Worm (Caenorhabditis elegans) whole organism, young adult: ENCODE data around the gene F42E8.1.
A peak's percentile ranks its signal among the peaks of the same experiment; 100 is the strongest.

ENCODE experiments used
- B0019.2 ChIP-seq: fragments of 200-800 bp; sonication (Bioruptor generic); conservative IDR thresholded peaks from 2 replicates; pipeline ENCODE4 v1.3.6; 2022; ENCODE audit warnings: missing genetic modification reagents, missing genetic modification characterization, missing compliant biosample characterization
- F22D6.2 ChIP-seq: sonication (generic microtip); optimal IDR thresholded peaks from 2 replicates; lab custom pipeline; 2016; ENCODE audit warnings: mild to moderate bottlenecking, missing genetic modification characterization, missing compliant biosample characterization
- F23B12.7 ChIP-seq: sonication (generic microtip); optimal IDR thresholded peaks from 2 replicates; lab custom pipeline; 2017; ENCODE audit warnings: missing genetic modification characterization, mild to moderate bottlenecking, missing compliant biosample characterization, antibody characterized with exemption, moderate library complexity; ENCODE audit not compliant: insufficient read depth
- F33H1.4 ChIP-seq: fragments of 200-800 bp; sonication (Bioruptor generic); IDR thresholded peaks from 2 replicates; pipeline ENCODE4 v1.3.6; 2022; ENCODE audit warnings: missing genetic modification reagents, missing genetic modification characterization, missing compliant biosample characterization
- F39B2.1 ChIP-seq: fragments of 200-800 bp; sonication (Bioruptor generic); IDR thresholded peaks from 2 replicates; pipeline ENCODE4 v1.3.6; 2022; ENCODE audit warnings: missing genetic modification reagents, missing genetic modification characterization, missing compliant biosample characterization
- T07F8.4 ChIP-seq: sonication (generic microtip); optimal IDR thresholded peaks from 2 replicates; lab custom pipeline; 2016; ENCODE audit warnings: mild to moderate bottlenecking, missing genetic modification characterization, moderate library complexity, missing compliant biosample characterization
- T26A5.8 ChIP-seq: sonication (generic microtip); optimal IDR thresholded peaks from 2 replicates; lab custom pipeline; 2016; ENCODE audit warnings: missing genetic modification characterization, missing compliant biosample characterization
- Y56A3A.18 ChIP-seq: fragments of 200-800 bp; sonication (Bioruptor generic); IDR thresholded peaks from 2 replicates; pipeline ENCODE4 v1.3.6; 2022; ENCODE audit warnings: missing genetic modification reagents, missing genetic modification characterization, missing compliant biosample characterization
- Y79H2A.3 ChIP-seq: fragments of 200-800 bp; sonication (Bioruptor generic); conservative IDR thresholded peaks from 2 replicates; pipeline ENCODE4 v1.3.6; 2022; ENCODE audit warnings: missing genetic modification reagents, missing genetic modification characterization, missing compliant biosample characterization
- Y95B8A.8 ChIP-seq: fragments of 200-800 bp; sonication (Bioruptor generic); IDR thresholded peaks from 2 replicates; pipeline ENCODE4 v1.3.6; 2022; ENCODE audit warnings: missing genetic modification reagents, missing genetic modification characterization, missing compliant biosample characterization
- ZK185.1 ChIP-seq: sonication (generic microtip); optimal IDR thresholded peaks from 2 replicates; lab custom pipeline; 2016; ENCODE audit warnings: mild to moderate bottlenecking, missing genetic modification characterization, missing compliant biosample characterization; ENCODE audit not compliant: poor library complexity, severe bottlenecking
- atf-7 ChIP-seq: sonication (generic microtip); optimal IDR thresholded peaks from 2 replicates; lab custom pipeline; 2017; ENCODE audit warnings: mild to moderate bottlenecking, missing genetic modification characterization, missing compliant biosample characterization
- attf-3 ChIP-seq: fragments of 200-800 bp; sonication (Bioruptor generic); conservative IDR thresholded peaks from 2 replicates; pipeline ENCODE4 v1.3.6; 2022; ENCODE audit warnings: missing genetic modification reagents, missing genetic modification characterization, missing compliant biosample characterization
- attf-5 ChIP-seq: fragments of 200-800 bp; sonication (Bioruptor generic); optimal IDR thresholded peaks from 2 replicates; lab custom pipeline; 2018; ENCODE audit warnings: mild to moderate bottlenecking, missing genetic modification characterization, missing compliant biosample characterization
- cebp-2 ChIP-seq: fragments of 200-800 bp; sonication (Bioruptor generic); IDR thresholded peaks from 2 replicates; pipeline ENCODE4 v1.3.6; 2022; ENCODE audit warnings: missing genetic modification characterization, missing compliant biosample characterization
- ceh-100 ChIP-seq: fragments of 200-800 bp; sonication (Bioruptor generic); IDR thresholded peaks from 2 replicates; pipeline ENCODE4 v1.3.6; 2022; ENCODE audit warnings: missing genetic modification reagents, missing genetic modification characterization, missing compliant biosample characterization
- ceh-40 ChIP-seq: fragments of 200-800 bp; sonication (Bioruptor generic); IDR thresholded peaks from 2 replicates; pipeline ENCODE4 v1.3.6; 2022; ENCODE audit warnings: missing genetic modification characterization, missing compliant biosample characterization
- ceh-91 ChIP-seq: fragments of 200-800 bp; sonication (Bioruptor generic); IDR thresholded peaks from 2 replicates; pipeline ENCODE4 v1.3.6; 2022; ENCODE audit warnings: missing genetic modification reagents, missing genetic modification characterization, missing compliant biosample characterization
- die-1 ChIP-seq: sonication (generic microtip); optimal IDR thresholded peaks from 2 replicates; lab custom pipeline; 2016; ENCODE audit warnings: missing genotype, mild to moderate bottlenecking, missing genetic modification characterization, missing compliant biosample characterization
- dox-1 ChIP-seq: fragments of 200-800 bp; sonication (Bioruptor generic); IDR thresholded peaks from 2 replicates; pipeline ENCODE4 v1.3.6; 2022; ENCODE audit warnings: missing genetic modification reagents, missing genetic modification characterization, missing compliant biosample characterization
- efl-1 ChIP-seq: fragments of 150-350 bp; optimal IDR thresholded peaks from 2 replicates; lab custom pipeline; 2014; ENCODE audit warnings: missing biosample characterization, missing genetic modification reagents, missing genetic modification characterization
- egl-18 ChIP-seq: fragments of 200-800 bp; sonication (Bioruptor generic); IDR thresholded peaks from 2 replicates; pipeline ENCODE4 v1.3.6; 2022; ENCODE audit warnings: missing genetic modification reagents, missing genetic modification characterization, missing compliant biosample characterization
- egrh-3 ChIP-seq: fragments of 200-800 bp; sonication (Bioruptor generic); IDR thresholded peaks from 2 replicates; pipeline ENCODE4 v1.3.6; 2022; ENCODE audit warnings: missing genetic modification reagents, missing genetic modification characterization, missing compliant biosample characterization
- let-526 ChIP-seq: fragments of 200-800 bp; sonication (Bioruptor generic); IDR thresholded peaks from 2 replicates; pipeline ENCODE4 v1.3.6; 2022; ENCODE audit warnings: missing genetic modification reagents, missing genetic modification characterization, missing compliant biosample characterization
- lin-26 ChIP-seq: fragments of 200-800 bp; sonication (Bioruptor generic); IDR thresholded peaks from 2 replicates; pipeline ENCODE4 v1.3.6; 2022; ENCODE audit warnings: missing genetic modification reagents, missing genetic modification characterization, missing compliant biosample characterization
- lsy-27 ChIP-seq: sonication (generic microtip); optimal IDR thresholded peaks from 2 replicates; lab custom pipeline; 2017; ENCODE audit warnings: missing genetic modification characterization, mild to moderate bottlenecking, missing compliant biosample characterization, antibody characterized with exemption, missing genotype, borderline replicate concordance; ENCODE audit not compliant: insufficient read depth
- nfya-1 ChIP-seq: sonication (generic microtip); optimal IDR thresholded peaks from 2 replicates; lab custom pipeline; 2017; ENCODE audit warnings: antibody characterized with exemption, missing compliant biosample characterization, missing genetic modification characterization, borderline replicate concordance; ENCODE audit not compliant: insufficient read depth
- nfya-2 ChIP-seq: fragments of 200-800 bp; sonication (Bioruptor generic); IDR thresholded peaks from 2 replicates; pipeline ENCODE4 v1.3.6; 2022; ENCODE audit warnings: missing genetic modification reagents, missing genetic modification characterization, missing compliant biosample characterization
- nfyb-1 ChIP-seq: fragments of 200-800 bp; sonication (Bioruptor generic); IDR thresholded peaks from 2 replicates; pipeline ENCODE4 v1.3.6; 2022; ENCODE audit warnings: missing genetic modification reagents, missing genetic modification characterization, missing compliant biosample characterization
- nhr-80 ChIP-seq: sonication (generic microtip); optimal IDR thresholded peaks from 2 replicates; lab custom pipeline; 2016; ENCODE audit warnings: missing genetic modification characterization, missing compliant biosample characterization
- pbrm-1 ChIP-seq: fragments of 200-800 bp; sonication (Bioruptor generic); IDR thresholded peaks from 2 replicates; pipeline ENCODE4 v1.3.6; 2022; ENCODE audit warnings: missing genetic modification reagents, missing genetic modification characterization, missing compliant biosample characterization
- snpc-1.1 ChIP-seq: sonication (generic microtip); optimal IDR thresholded peaks from 2 replicates; lab custom pipeline; 2017; ENCODE audit warnings: missing genetic modification characterization, mild to moderate bottlenecking, missing compliant biosample characterization, antibody characterized with exemption, moderate library complexity, missing genotype, missing genetic modification reagents; ENCODE audit not compliant: insufficient read depth
- snpc-1.3 ChIP-seq: sonication (generic microtip); optimal IDR thresholded peaks from 2 replicates; lab custom pipeline; 2017; ENCODE audit warnings: missing genetic modification characterization, mild to moderate bottlenecking, missing compliant biosample characterization, antibody characterized with exemption, moderate library complexity, missing genotype, missing genetic modification reagents; ENCODE audit not compliant: insufficient read depth
- snpc-3.4 ChIP-seq: sonication (generic microtip); optimal IDR thresholded peaks from 2 replicates; lab custom pipeline; 2017; ENCODE audit warnings: missing genetic modification characterization, mild to moderate bottlenecking, missing compliant biosample characterization, antibody characterized with exemption, moderate library complexity, missing genotype, missing genetic modification reagents
- snpc-4 ChIP-seq, 5 experiments: fragments of 150-350 bp in 1 of 5; sonication (generic microtip) in 4 of 5; optimal IDR thresholded peaks; 2 replicates each; lab custom pipeline; 2014 to 2018; ENCODE audit warnings: missing genetic modification characterization in 5 of 5, missing biosample characterization in 3 of 5, antibody characterized with exemption in 2 of 5, mild to moderate bottlenecking in 2 of 5, missing compliant biosample characterization in 2 of 5, missing genotype in 2 of 5, moderate library complexity in 2 of 5, missing genetic modification reagents in 1 of 5
- sptf-2 ChIP-seq: fragments of 200-800 bp; sonication (Bioruptor generic); optimal IDR thresholded peaks from 2 replicates; lab custom pipeline; 2018; ENCODE audit warnings: mild to moderate bottlenecking, missing genetic modification characterization, missing compliant biosample characterization
- tbp1 ChIP-seq: fragments of 200-800 bp; sonication (Bioruptor generic); optimal IDR thresholded peaks from 2 replicates; lab custom pipeline; 2018; ENCODE audit warnings: mild to moderate bottlenecking, missing genetic modification characterization, missing compliant biosample characterization
- zfh-2 ChIP-seq: fragments of 200-800 bp; sonication (Bioruptor generic); conservative IDR thresholded peaks from 2 replicates; pipeline ENCODE4 v1.3.6; 2022; ENCODE audit warnings: missing genetic modification reagents, missing genetic modification characterization, missing compliant biosample characterization
- ztf-25 ChIP-seq: fragments of 200-800 bp; sonication (Bioruptor generic); IDR thresholded peaks from 2 replicates; pipeline ENCODE4 v1.3.6; 2022; ENCODE audit warnings: missing genetic modification reagents, missing genetic modification characterization, missing compliant biosample characterization
- ztf-28 ChIP-seq: fragments of 200-800 bp; sonication (Bioruptor generic); IDR thresholded peaks from 2 replicates; pipeline ENCODE4 v1.3.6; 2022; ENCODE audit warnings: missing genetic modification reagents, missing genetic modification characterization, missing compliant biosample characterization
- ztf-3 ChIP-seq: fragments of 200-800 bp; sonication (Bioruptor generic); optimal IDR thresholded peaks from 2 replicates; lab custom pipeline; 2018; ENCODE audit warnings: mild to moderate bottlenecking, missing genetic modification characterization, missing compliant biosample characterization

F42E8.1 gene

DNA sequence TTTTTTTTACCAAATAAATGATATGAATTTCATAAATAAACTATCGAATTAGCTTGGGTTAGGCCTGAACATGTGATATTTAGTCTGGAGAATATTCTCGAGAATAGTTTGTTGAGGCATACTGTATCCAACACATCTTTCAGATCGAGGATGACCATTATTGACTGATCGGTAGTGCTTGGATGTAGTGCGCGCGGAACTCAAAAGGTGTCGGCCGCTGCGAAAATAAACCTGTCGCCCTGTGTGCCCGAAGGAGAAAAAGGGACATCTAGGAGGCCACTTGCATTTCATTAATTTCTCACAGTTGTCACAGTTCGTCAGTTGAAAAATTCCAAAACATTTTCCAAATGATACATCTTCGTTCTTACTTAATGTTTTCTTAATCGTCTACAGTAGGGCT lies 2.2 kb downstream of the F42E8.1 start:
- no peak for TF ChIP-seq sptf-2 (GFP tag; lab: Kevin White, UChicago)
- no peak for TF ChIP-seq attf-3 (GFP tag; lab: Robert Waterston, UW)
- TF ChIP-seq ZK185.1 (tag; lab: Kevin White, UChicago): no peak
- TF ChIP-seq ceh-91 (GFP tag; lab: Robert Waterston, UW): no peak
- TF ChIP-seq ztf-3 (GFP tag; lab: Kevin White, UChicago): no peak
- no peak for TF ChIP-seq F33H1.4
- no peak for TF ChIP-seq F22D6.2
- no peak for TF ChIP-seq T26A5.8 (tag; lab: Kevin White, UChicago)
- no peak for TF ChIP-seq dox-1 (GFP tag; lab: Robert Waterston, UW)
- no peak for TF ChIP-seq Y95B8A.8 (GFP tag; lab: Robert Waterston, UW)
- TF ChIP-seq T07F8.4: no peak
- no peak for TF ChIP-seq nhr-80 (tag; lab: Kevin White, UChicago)
- no peak for TF ChIP-seq F23B12.7 (tag; lab: Kevin White, UChicago)
- TF ChIP-seq attf-5 (GFP tag; lab: Kevin White, UChicago): no peak
- TF ChIP-seq ztf-28 (GFP tag; lab: Robert Waterston, UW): no peak
- peak; percentile 17 for TF ChIP-seq snpc-3.4 (tag; lab: Kevin White, UChicago)
- no peak for TF ChIP-seq B0019.2 (GFP tag; lab: Robert Waterston, UW)
- 0 out of 2 replicates have a peak, but pooled peaks have one; percentile 44 for TF ChIP-seq cebp-2 (GFP tag; lab: Robert Waterston, UW)
- TF ChIP-seq zfh-2 (GFP tag; lab: Robert Waterston, UW): no peak
- TF ChIP-seq efl-1 (GFP tag; lab: Kevin White, UChicago): no peak
- peak; percentile 89 for TF ChIP-seq snpc-1.1 (tag; lab: Kevin White, UChicago)
- TF ChIP-seq ceh-40 (GFP tag; lab: Robert Waterston, UW): no peak
- no peak for TF ChIP-seq nfya-1 (tag; lab: Kevin White, UChicago)
- no peak for TF ChIP-seq Y79H2A.3 (GFP tag; lab: Robert Waterston, UW)
- peak; percentile 76 for TF ChIP-seq snpc-4 (GFP tag; optimal IDR thresholded peaks at IDR 0.05; lab: Kevin White, UChicago)
- peak in 3 of 4 experiments; percentile 75 to 93 (median 91) for TF ChIP-seq snpc-4 (tag; optimal IDR thresholded peaks at IDR 0.05; lab: Kevin White, UChicago)
- TF ChIP-seq let-526: no peak
- TF ChIP-seq pbrm-1 (GFP tag; lab: Robert Waterston, UW): no peak
- no peak for TF ChIP-seq Y56A3A.18 (GFP tag; lab: Robert Waterston, UW)
- TF ChIP-seq lin-26: no peak
- no peak for TF ChIP-seq die-1 (tag; lab: Kevin White, UChicago)
- no peak for TF ChIP-seq nfyb-1 (GFP tag; lab: Robert Waterston, UW)
- TF ChIP-seq ceh-100 (GFP tag; lab: Robert Waterston, UW): no peak
- TF ChIP-seq snpc-1.3: no peak
- no peak for TF ChIP-seq ztf-25 (GFP tag; lab: Robert Waterston, UW)
- no peak for TF ChIP-seq atf-7
- no peak for TF ChIP-seq nfya-2 (GFP tag; lab: Robert Waterston, UW)
- no peak for TF ChIP-seq egrh-3 (GFP tag; lab: Robert Waterston, UW)
- TF ChIP-seq tbp1 (GFP tag; lab: Kevin White, UChicago): peak; percentile 19
- no peak for TF ChIP-seq lsy-27
- no peak for TF ChIP-seq egl-18 (GFP tag; lab: Robert Waterston, UW)
- TF ChIP-seq F39B2.1 (GFP tag; lab: Robert Waterston, UW): no peak
- TF ChIP-seq, all 124 proteins: peak for 5
